Worm (Caenorhabditis elegans): ENCODE results near the gene D2085.7.

The D2085.7 gene

ce11 chrII:8641131-8641530, at the start of gene D2085.7:
Gene D2085.7, plus strand, starts transcription at chrII:8641381.
- TF ChIP-seq pes-1 (GFP tag; IDR thresholded peaks at IDR 0.05) = no peak
- TF ChIP-seq tbx-37 (GFP tag; conservative IDR thresholded peaks at IDR 0.05) = no peak
- no peak for TF ChIP-seq hmg-4 (GFP tag; optimal IDR thresholded peaks at IDR 0.05)
- no peak for TF ChIP-seq scrt-1 (GFP tag; IDR thresholded peaks at IDR 0.05)
- TF ChIP-seq sea-1 (GFP tag; conservative IDR thresholded peaks at IDR 0.05) = no peak
- no peak for TF ChIP-seq tbx-11 (GFP tag; IDR thresholded peaks at IDR 0.05)
- no peak for TF ChIP-seq aly-1 (tag; optimal IDR thresholded peaks at IDR 0.05)
- no peak for TF ChIP-seq F13C5.2 (tag; optimal IDR thresholded peaks at IDR 0.05)
- no peak for TF ChIP-seq ceh-13 (GFP tag; optimal IDR thresholded peaks at IDR 0.05)
- TF ChIP-seq tra-4 (tag; optimal IDR thresholded peaks at IDR 0.05) = no peak
- no peak for TF ChIP-seq ets-7 (tag; optimal IDR thresholded peaks at IDR 0.05)
- TF ChIP-seq B0310.2 (tag; optimal IDR thresholded peaks at IDR 0.05) = no peak
- no peak for TF ChIP-seq flt-1 (GFP tag; IDR thresholded peaks at IDR 0.05)
- no peak for TF ChIP-seq hmbx-1 (tag; optimal IDR thresholded peaks at IDR 0.05)

- TF ChIP-seq tbx-11 (GFP tag; IDR thresholded peaks at IDR 0.05) (no peak), scrt-1 (GFP tag; IDR thresholded peaks at IDR 0.05) (no peak), ets-7 (tag; optimal IDR thresholded peaks at IDR 0.05) (no peak), aly-1 (tag; optimal IDR thresholded peaks at IDR 0.05) (no peak), hnd-1 (tag; optimal IDR thresholded peaks at IDR 0.05) (no peak), hmbx-1 (tag; optimal IDR thresholded peaks at IDR 0.05) (no peak), tbx-37 (GFP tag; conservative IDR thresholded peaks at IDR 0.05) (no peak), ceh-36 (tag; optimal IDR thresholded peaks at IDR 0.05) (no peak), ceh-13 (GFP tag; optimal IDR thresholded peaks at IDR 0.05) (no peak)
Measured at ce11 chrII:8593840-8594625, 47.1 kb upstream of the D2085.7 start, which contains the start of gene aptf-3. Gene aptf-3, plus strand, starts transcription at chrII:8594190.

ce11 chrII:8599214-8599613, 42.0 kb upstream of the D2085.7 start, which contains the start of gene F28C6.5:
Gene F28C6.5, plus strand, starts transcription at chrII:8599514.
- TF ChIP-seq ets-7 (tag; optimal IDR thresholded peaks at IDR 0.05) (no peak), sea-1 (GFP tag; conservative IDR thresholded peaks at IDR 0.05) (no peak), pes-1 (GFP tag; IDR thresholded peaks at IDR 0.05) (no peak), tbx-11 (GFP tag; IDR thresholded peaks at IDR 0.05) (no peak), hmg-4 (GFP tag; optimal IDR thresholded peaks at IDR 0.05) (no peak), ama-1 (optimal IDR thresholded peaks at IDR 0.05) (no peak), ceh-13 (GFP tag; optimal IDR thresholded peaks at IDR 0.05) (no peak), ceh-36 (tag; optimal IDR thresholded peaks at IDR 0.05) (no peak), F13C5.2 (tag; optimal IDR thresholded peaks at IDR 0.05) (no peak), B0310.2 (tag; optimal IDR thresholded peaks at IDR 0.05) (no peak), scrt-1 (GFP tag; IDR thresholded peaks at IDR 0.05) (no peak), hmbx-1 (tag; optimal IDR thresholded peaks at IDR 0.05) (no peak), flt-1 (GFP tag; IDR thresholded peaks at IDR 0.05) (no peak), tbx-37 (GFP tag; conservative IDR thresholded peaks at IDR 0.05) (no peak), tra-4 (tag; optimal IDR thresholded peaks at IDR 0.05) (no peak), aly-1 (tag; optimal IDR thresholded peaks at IDR 0.05) (no peak), hnd-1 (tag; optimal IDR thresholded peaks at IDR 0.05) (no peak)

- TF ChIP-seq hnd-1 (tag; optimal IDR thresholded peaks at IDR 0.05) (no peak), ama-1 (optimal IDR thresholded peaks at IDR 0.05) (no peak), tra-4 (tag; optimal IDR thresholded peaks at IDR 0.05) (no peak), ets-7 (tag; optimal IDR thresholded peaks at IDR 0.05) (no peak), ceh-36 (tag; optimal IDR thresholded peaks at IDR 0.05) (no peak), sea-1 (GFP tag; conservative IDR thresholded peaks at IDR 0.05) (no peak), scrt-1 (GFP tag; IDR thresholded peaks at IDR 0.05) (no peak), hmbx-1 (tag; optimal IDR thresholded peaks at IDR 0.05) (no peak), flt-1 (GFP tag; IDR thresholded peaks at IDR 0.05) (no peak), ceh-13 (GFP tag; optimal IDR thresholded peaks at IDR 0.05) (no peak), pes-1 (GFP tag; IDR thresholded peaks at IDR 0.05) (no peak), tbx-37 (GFP tag; conservative IDR thresholded peaks at IDR 0.05) (no peak), F13C5.2 (tag; optimal IDR thresholded peaks at IDR 0.05) (no peak), aly-1 (tag; optimal IDR thresholded peaks at IDR 0.05) (no peak), hmg-4 (GFP tag; optimal IDR thresholded peaks at IDR 0.05) (no peak), B0310.2 (tag; optimal IDR thresholded peaks at IDR 0.05) (no peak), tbx-11 (GFP tag; IDR thresholded peaks at IDR 0.05) (no peak)
Measured at ce11 chrII:8600165-8600564, 41.0 kb upstream of the D2085.7 start, which contains the start of gene pigg-1. Gene pigg-1, minus strand, starts transcription at chrII:8600265.

ce11 chrII:8602337-8602944, 38.7 kb upstream of the D2085.7 start, which contains the start of the genes cpf-1 and rpl-26:
Gene cpf-1, minus strand, starts transcription at chrII:8602440.
Gene rpl-26, plus strand, starts transcription at chrII:8602785.
- TF ChIP-seq ceh-36 (tag; optimal IDR thresholded peaks at IDR 0.05) = no peak
- no peak for TF ChIP-seq flt-1 (GFP tag; IDR thresholded peaks at IDR 0.05)
- no peak for TF ChIP-seq ceh-13 (GFP tag; optimal IDR thresholded peaks at IDR 0.05)
- no peak for TF ChIP-seq hmbx-1 (tag; optimal IDR thresholded peaks at IDR 0.05)
- TF ChIP-seq pes-1 (GFP tag; IDR thresholded peaks at IDR 0.05) = no peak
- TF ChIP-seq hmg-4 (GFP tag; optimal IDR thresholded peaks at IDR 0.05) = no peak
- no peak for TF ChIP-seq B0310.2 (tag; optimal IDR thresholded peaks at IDR 0.05)
- no peak for TF ChIP-seq tra-4 (tag; optimal IDR thresholded peaks at IDR 0.05)
- no peak for TF ChIP-seq F13C5.2 (tag; optimal IDR thresholded peaks at IDR 0.05)
- no peak for TF ChIP-seq sea-1 (GFP tag; conservative IDR thresholded peaks at IDR 0.05)
- TF ChIP-seq tbx-37 (GFP tag; conservative IDR thresholded peaks at IDR 0.05) = no peak

ce11 chrII:8603567-8604359, 37.4 kb upstream of the D2085.7 start, which contains the start of gene suf-1:
Gene suf-1, plus strand, starts transcription at chrII:8603846.
- TF ChIP-seq hmbx-1 (tag; optimal IDR thresholded peaks at IDR 0.05) = no peak
- peak; percentile 71 for TF ChIP-seq ama-1 (optimal IDR thresholded peaks at IDR 0.05)
